Fruit fly (Drosophila melanogaster) whole organism, embryonic: ENCODE results near the gene Pdfr.

Source experiments
- Atf3 ChIP-seq: fragments of 200-800 bp; sonication (Bioruptor generic); optimal IDR thresholded peaks from 3 replicates; lab custom pipeline; 2016; ENCODE audit warnings: missing biosample characterization, missing genetic modification characterization
- B-H2 ChIP-seq: fragments of 200-800 bp; sonication (Bioruptor generic); optimal IDR thresholded peaks from 2 replicates; lab custom pipeline; 2018; ENCODE audit warnings: missing biosample characterization, mild to moderate bottlenecking, missing genetic modification characterization
- CG11085 ChIP-seq: fragments of 200-800 bp; sonication (Bioruptor generic); IDR thresholded peaks from 2 replicates; pipeline ENCODE4 v1.3.6; 2022; ENCODE audit warnings: missing biosample characterization, missing genetic modification characterization
- CG14667 ChIP-seq: fragments of 200-800 bp; sonication (Bioruptor generic); IDR thresholded peaks from 2 replicates; pipeline ENCODE4 v1.3.6; 2022; ENCODE audit warnings: missing biosample characterization, missing genetic modification characterization
- CG15696 ChIP-seq: fragments of 200-800 bp; sonication (Bioruptor generic); optimal IDR thresholded peaks from 2 replicates; lab custom pipeline; 2019; ENCODE audit warnings: missing biosample characterization, mild to moderate bottlenecking, missing genetic modification characterization, moderate library complexity
- CG17186 ChIP-seq: fragments of 200-800 bp; sonication (Bioruptor generic); optimal IDR thresholded peaks from 3 replicates; lab custom pipeline; 2017; ENCODE audit warnings: missing biosample characterization, missing genetic modification reagents, missing genetic modification characterization
- CG17328 ChIP-seq: fragments of 200-800 bp; sonication (Bioruptor generic); IDR thresholded peaks from 2 replicates; pipeline ENCODE4 v1.3.6; 2022; ENCODE audit warnings: missing biosample characterization, missing genetic modification characterization
- CG18476 ChIP-seq: fragments of 200-800 bp; sonication (Bioruptor generic); optimal IDR thresholded peaks from 2 replicates; lab custom pipeline; 2016; ENCODE audit warnings: missing biosample characterization, mild to moderate bottlenecking, missing genetic modification characterization
- CG2712 ChIP-seq: fragments of 200-800 bp; optimal IDR thresholded peaks from 3 replicates; lab custom pipeline; 2019; ENCODE audit warnings: missing biosample characterization, mild to moderate bottlenecking, missing genetic modification characterization, moderate library complexity
- CG30020 ChIP-seq: fragments of 200-800 bp; optimal IDR thresholded peaks from 2 replicates; lab custom pipeline; 2019; ENCODE audit warnings: missing biosample characterization, mild to moderate bottlenecking, missing genetic modification characterization, moderate library complexity
- CG30431 ChIP-seq: fragments of 200-800 bp; sonication (Bioruptor generic); optimal IDR thresholded peaks from 2 replicates; lab custom pipeline; 2017; ENCODE audit warnings: missing biosample characterization, missing genetic modification characterization
- CG4282 ChIP-seq: fragments of 200-800 bp; sonication (Bioruptor generic); optimal IDR thresholded peaks from 2 replicates; lab custom pipeline; 2016; ENCODE audit warnings: missing biosample characterization, missing genetic modification characterization
- CG4328 ChIP-seq: fragments of 200-800 bp; sonication (Bioruptor generic); optimal IDR thresholded peaks from 3 replicates; lab custom pipeline; 2017; ENCODE audit warnings: missing biosample characterization, missing genetic modification reagents, missing genetic modification characterization
- CG4360 ChIP-seq: fragments of 200-800 bp; sonication (Bioruptor generic); IDR thresholded peaks from 2 replicates; pipeline ENCODE4 v1.3.6; 2022; ENCODE audit warnings: missing biosample characterization, missing genetic modification characterization
- CG43689 ChIP-seq: fragments of 200-800 bp; sonication (Bioruptor generic); IDR thresholded peaks from 2 replicates; pipeline ENCODE4 v1.3.6; 2022; ENCODE audit warnings: missing biosample characterization, missing genetic modification characterization
- CG5245 ChIP-seq: fragments of 200-800 bp; sonication (Bioruptor generic); optimal IDR thresholded peaks from 3 replicates; lab custom pipeline; 2016; ENCODE audit warnings: missing biosample characterization, missing genetic modification characterization
- CG6689 ChIP-seq: fragments of 200-800 bp; sonication (Bioruptor generic); IDR thresholded peaks from 2 replicates; pipeline ENCODE4 v1.3.6; 2022; ENCODE audit warnings: missing biosample characterization, missing genetic modification characterization
- CTCF ChIP-seq: fragments of 200-800 bp; sonication (Bioruptor generic); optimal IDR thresholded peaks from 2 replicates; lab custom pipeline; 2017; ENCODE audit warnings: missing biosample characterization, mild to moderate bottlenecking, missing genetic modification characterization, moderate library complexity
- Dad ChIP-seq: fragments of 200-800 bp; sonication (Bioruptor generic); optimal IDR thresholded peaks from 3 replicates; lab custom pipeline; 2016; ENCODE audit warnings: missing biosample characterization, missing genetic modification characterization
- Dll ChIP-seq: fragments of 200-800 bp; sonication (Bioruptor generic); IDR thresholded peaks from 4 replicates; pipeline ENCODE4 v1.3.6; 2022; ENCODE audit warnings: missing biosample characterization, missing genetic modification characterization; ENCODE audit not compliant: partially characterized antibody
- Fer2 ChIP-seq: fragments of 200-800 bp; sonication (Bioruptor generic); optimal IDR thresholded peaks from 2 replicates; lab custom pipeline; 2018; ENCODE audit warnings: missing biosample characterization, mild to moderate bottlenecking, missing genetic modification characterization, moderate library complexity
- GATAe ChIP-seq: fragments of 200-800 bp; sonication (Bioruptor generic); conservative IDR thresholded peaks from 2 replicates; pipeline ENCODE4 v1.3.6; 2022; ENCODE audit warnings: missing biosample characterization, missing genetic modification characterization
- HHEX ChIP-seq: fragments of 200-800 bp; sonication (Bioruptor generic); optimal IDR thresholded peaks from 3 replicates; lab custom pipeline; 2017; ENCODE audit warnings: missing biosample characterization, mild to moderate bottlenecking, missing genetic modification characterization, missing genetic modification reagents
- HLH3B ChIP-seq: fragments of 200-800 bp; sonication (Bioruptor generic); IDR thresholded peaks from 2 replicates; pipeline ENCODE4 v1.3.6; 2022; ENCODE audit warnings: missing biosample characterization, missing genetic modification characterization
- Med ChIP-seq: fragments of 200-800 bp; sonication (Bioruptor generic); peaks from one replicate; lab custom pipeline; 2016; ENCODE audit warnings: missing biosample characterization, missing genetic modification characterization, mild to moderate bottlenecking, inconsistent platforms, moderate library complexity
- NFAT ChIP-seq: fragments of 200-800 bp; sonication (Bioruptor generic); IDR thresholded peaks from 2 replicates; pipeline ENCODE4 v1.3.6; 2022; ENCODE audit warnings: missing biosample characterization, missing genetic modification characterization
- NK7.1 ChIP-seq: fragments of 200-800 bp; sonication (Bioruptor generic); optimal IDR thresholded peaks from 3 replicates; lab custom pipeline; 2016; ENCODE audit warnings: missing biosample characterization, missing genetic modification characterization
- Nf-YA ChIP-seq: fragments of 200-800 bp; sonication (Bioruptor generic); IDR thresholded peaks from 2 replicates; pipeline ENCODE4 v1.3.6; 2022; ENCODE audit warnings: missing biosample characterization, missing genetic modification characterization
- Pdp1 ChIP-seq, 2 experiments: fragments of 200-800 bp; sonication (Bioruptor generic); optimal IDR thresholded peaks; 3 replicates each; lab custom pipeline; 2016; ENCODE audit warnings: missing biosample characterization in 2 of 2, missing genetic modification characterization in 2 of 2, mild to moderate bottlenecking in 1 of 2, moderate library complexity in 1 of 2
- Vsx1 ChIP-seq: fragments of 200-800 bp; sonication (Bioruptor generic); optimal IDR thresholded peaks from 2 replicates; lab custom pipeline; 2017; ENCODE audit warnings: missing biosample characterization, mild to moderate bottlenecking, missing genetic modification characterization, missing genetic modification reagents
- Xbp1 ChIP-seq: fragments of 200-800 bp; sonication (Bioruptor generic); optimal IDR thresholded peaks from 3 replicates; lab custom pipeline; 2016; ENCODE audit warnings: missing biosample characterization, mild to moderate bottlenecking, missing genetic modification characterization
- YL-1 ChIP-seq: fragments of 200-800 bp; sonication (Bioruptor generic); optimal IDR thresholded peaks from 3 replicates; lab custom pipeline; 2017; ENCODE audit warnings: missing biosample characterization, mild to moderate bottlenecking, missing genetic modification characterization
- al ChIP-seq: fragments of 200-800 bp; sonication (Bioruptor generic); IDR thresholded peaks from 2 replicates; pipeline ENCODE4 v1.3.6; 2022; ENCODE audit warnings: missing biosample characterization, missing genetic modification characterization
- ato ChIP-seq: fragments of 200-800 bp; sonication (Bioruptor generic); IDR thresholded peaks from 2 replicates; pipeline ENCODE4 v1.3.6; 2022; ENCODE audit warnings: missing biosample characterization, missing genetic modification characterization; ENCODE audit not compliant: partially characterized antibody
- chn ChIP-seq: fragments of 200-800 bp; sonication (Bioruptor generic); optimal IDR thresholded peaks from 2 replicates; lab custom pipeline; 2016; ENCODE audit warnings: missing biosample characterization, missing genetic modification characterization
- ci ChIP-seq: fragments of 200-800 bp; sonication (Bioruptor generic); IDR thresholded peaks from 3 replicates; pipeline ENCODE4 v1.3.6; 2022; ENCODE audit warnings: missing biosample characterization, missing genetic modification characterization
- dm ChIP-seq: fragments of 200-800 bp; sonication (Bioruptor generic); optimal IDR thresholded peaks from 3 replicates; lab custom pipeline; 2016; ENCODE audit warnings: missing biosample characterization, missing genetic modification characterization
- exex ChIP-seq: fragments of 200-800 bp; sonication (Bioruptor generic); optimal IDR thresholded peaks from 4 replicates; lab custom pipeline; 2018; ENCODE audit warnings: missing biosample characterization, mild to moderate bottlenecking, missing genetic modification characterization, moderate library complexity
- grn ChIP-seq: fragments of 200-800 bp; sonication (Bioruptor generic); optimal IDR thresholded peaks from 3 replicates; lab custom pipeline; 2017; ENCODE audit warnings: missing biosample characterization, missing genetic modification characterization
- gsb ChIP-seq: fragments of 200-800 bp; sonication (Bioruptor generic); IDR thresholded peaks from 2 replicates; pipeline ENCODE4 v1.3.6; 2022; ENCODE audit warnings: missing biosample characterization, missing genetic modification characterization
- ham ChIP-seq: fragments of 200-800 bp; sonication (Bioruptor generic); IDR thresholded peaks from 2 replicates; pipeline ENCODE4 v1.3.6; 2022; ENCODE audit warnings: missing biosample characterization, missing genetic modification characterization
- hkb ChIP-seq, 2 experiments: fragments of 200-800 bp in 1 of 2; fragments of >200 bp in 1 of 2; sonication (Bioruptor generic) in 1 of 2; IDR thresholded peaks in 1 of 2; optimal IDR thresholded peaks in 1 of 2; 2 replicates each; pipeline versions ENCODE4 v1.3.6 to Lab custom; 2017 to 2022; ENCODE audit warnings: missing biosample characterization in 1 of 2, missing genetic modification characterization in 1 of 2
- kni ChIP-seq: fragments of 200-800 bp; sonication (Bioruptor generic); optimal IDR thresholded peaks from 3 replicates; lab custom pipeline; 2017; ENCODE audit warnings: mild to moderate bottlenecking, missing biosample characterization, missing genetic modification reagents, missing genetic modification characterization
- mld ChIP-seq: fragments of 200-800 bp; sonication (Bioruptor generic); IDR thresholded peaks from 3 replicates; pipeline ENCODE4 v1.3.6; 2022; ENCODE audit warnings: missing biosample characterization, missing genetic modification characterization; ENCODE audit not compliant: partially characterized antibody
- nom ChIP-seq: fragments of 200-800 bp; sonication (Bioruptor generic); optimal IDR thresholded peaks from 2 replicates; lab custom pipeline; 2017; ENCODE audit warnings: missing biosample characterization, missing genetic modification characterization, mild to moderate bottlenecking, moderate library complexity, missing genetic modification reagents
- pnt ChIP-seq: fragments of 200-800 bp; sonication (Bioruptor generic); optimal IDR thresholded peaks from 3 replicates; lab custom pipeline; 2016; ENCODE audit warnings: missing biosample characterization, missing genetic modification characterization
- repo ChIP-seq: fragments of 200-800 bp; sonication (Bioruptor generic); optimal IDR thresholded peaks from 2 replicates; lab custom pipeline; 2016; ENCODE audit warnings: missing biosample characterization, missing genetic modification characterization
- row ChIP-seq: fragments of 200-800 bp; sonication (Bioruptor generic); IDR thresholded peaks from 3 replicates; pipeline ENCODE4 v1.3.6; 2022; ENCODE audit warnings: missing biosample characterization, missing genetic modification characterization
- shn ChIP-seq: fragments of 200-800 bp; sonication (Bioruptor generic); optimal IDR thresholded peaks from 3 replicates; lab custom pipeline; 2016; ENCODE audit warnings: missing biosample characterization, missing genetic modification characterization
- sima ChIP-seq: fragments of 200-800 bp; sonication (Bioruptor generic); optimal IDR thresholded peaks from 2 replicates; lab custom pipeline; 2016; ENCODE audit warnings: missing biosample characterization, missing genetic modification characterization
- tap ChIP-seq: fragments of 200-800 bp; optimal IDR thresholded peaks from 3 replicates; lab custom pipeline; 2019; ENCODE audit warnings: missing biosample characterization, mild to moderate bottlenecking, missing genetic modification characterization, moderate library complexity
- tin ChIP-seq: fragments of 200-800 bp; sonication (Bioruptor generic); optimal IDR thresholded peaks from 3 replicates; lab custom pipeline; 2016; ENCODE audit warnings: missing biosample characterization, missing genetic modification characterization
- yki ChIP-seq: fragments of >200 bp; optimal IDR thresholded peaks from 3 replicates; lab custom pipeline; 2018

Gene Pdfr

dm6 chrX:2545328-2545758 is 6.7 kb upstream of the Pdfr start, which contains the start of gene trol (continued):
- TF ChIP-seq pnt (GFP tag; lab: Kevin White, UChicago) (no peak), YL-1 (GFP tag; lab: Kevin White, UChicago) (no peak), tap (tag; lab: Kevin White, UChicago) (no peak), CG4328 (no peak), CG4282 (GFP tag; lab: Kevin White, UChicago) (no peak), nom (GFP tag; lab: Kevin White, UChicago) (peak; percentile 10), GATAe (GFP tag; lab: Robert Waterston, UW) (no peak), hkb (optimal IDR thresholded peaks at IDR 0.05; lab: Kevin White, UChicago) (no peak), hkb (GFP tag; IDR thresholded peaks at IDR 0.05; lab: Robert Waterston, UW) (peak; percentile 21; the same call in 1 of the 2 replicates), exex (tag; lab: Kevin White, UChicago) (peak; percentile 1), shn (GFP tag; lab: Kevin White, UChicago) (no peak), CG15696 (tag; lab: Kevin White, UChicago) (no peak), Med (GFP tag; lab: Kevin White, UChicago) (peak; percentile 79), B-H2 (GFP tag; lab: Kevin White, UChicago) (no peak), HLH3B (GFP tag; lab: Robert Waterston, UW) (no peak), tin (GFP tag; lab: Kevin White, UChicago) (no peak), Pdp1 (GFP tag; optimal IDR thresholded peaks at IDR 0.05; lab: Kevin White, UChicago) (peak in 1 of 2 experiments; percentile 61), Vsx1 (GFP tag; lab: Kevin White, UChicago) (no peak), Xbp1 (GFP tag; lab: Kevin White, UChicago) (no peak), yki (lab: Kevin White, UChicago) (peak; percentile 36), HHEX (GFP tag; lab: Kevin White, UChicago) (no peak), Atf3 (GFP tag; lab: Kevin White, UChicago) (no peak), Dad (GFP tag; lab: Kevin White, UChicago) (no peak), repo (GFP tag; lab: Kevin White, UChicago) (no peak), sima (no peak), CG17328 (GFP tag; lab: Robert Waterston, UW) (no peak), CG43689 (GFP tag; lab: Robert Waterston, UW) (no peak), NK7.1 (GFP tag; lab: Kevin White, UChicago) (no peak), gsb (GFP tag; lab: Robert Waterston, UW) (no peak), CG30431 (no peak), Nf-YA (GFP tag; lab: Robert Waterston, UW) (no peak), ato (GFP tag; lab: Robert Waterston, UW) (no peak), CG2712 (tag; lab: Kevin White, UChicago) (no peak), CG30020 (tag; lab: Kevin White, UChicago) (no peak), Dll (GFP tag; lab: Robert Waterston, UW) (0 out of 4 replicates have a peak, but pooled peaks have one; percentile 31), CG11085 (GFP tag; lab: Robert Waterston, UW) (no peak), al (GFP tag; lab: Robert Waterston, UW) (no peak), CTCF (GFP tag; lab: Kevin White, UChicago) (no peak), CG14667 (GFP tag; lab: Robert Waterston, UW) (no peak), ci (GFP tag; lab: Robert Waterston, UW) (peak; percentile 58; the same call in 1 of the 3 replicates), chn (GFP tag; lab: Kevin White, UChicago) (no peak), dm (no peak), NFAT (GFP tag; lab: Robert Waterston, UW) (no peak), ham (GFP tag; lab: Robert Waterston, UW) (no peak), kni (GFP tag; lab: Kevin White, UChicago) (peak; percentile 51), CG17186 (GFP tag; lab: Kevin White, UChicago) (no peak), row (GFP tag; lab: Robert Waterston, UW) (no peak), grn (GFP tag; lab: Kevin White, UChicago) (peak; percentile 19), mld (no peak), CG6689 (GFP tag; lab: Robert Waterston, UW) (no peak), Fer2 (tag; lab: Kevin White, UChicago) (no peak), CG4360 (GFP tag; lab: Robert Waterston, UW) (no peak), CG18476 (GFP tag; lab: Kevin White, UChicago) (no peak), CG5245 (no peak)
